Worm (Caenorhabditis elegans): ENCODE measurements around the gene F48G7.10.

The F48G7.10 gene

ce11 chrV:628527-628926 lies 6.2 kb downstream of the F48G7.10 start, which contains the start of gene F48G7.9:
Gene F48G7.9 (minus strand): TSS chrV:628627.
- no peak for TF ChIP-seq pha-2 (tag; optimal IDR thresholded peaks at IDR 0.05)
- TF ChIP-seq hlh-8 (tag; optimal IDR thresholded peaks at IDR 0.05), result no peak
- TF ChIP-seq che-1 (tag; optimal IDR thresholded peaks at IDR 0.05), result no peak
- TF ChIP-seq fkh-6 (tag; optimal IDR thresholded peaks at IDR 0.05), result no peak
- TF ChIP-seq ceh-34 (tag; optimal IDR thresholded peaks at IDR 0.05), result no peak
- no peak for TF ChIP-seq ceh-48 (tag; optimal IDR thresholded peaks at IDR 0.05)
- no peak for TF ChIP-seq hlh-6 (tag; optimal IDR thresholded peaks at IDR 0.05)
- no peak for TF ChIP-seq ceh-30 (tag; optimal IDR thresholded peaks at IDR 0.05)
- TF ChIP-seq npax-4 (tag; optimal IDR thresholded peaks at IDR 0.05), result no peak
- no peak for TF ChIP-seq K02D7.2 (tag; optimal IDR thresholded peaks at IDR 0.05)
- no peak for TF ChIP-seq pag-3 (tag; optimal IDR thresholded peaks at IDR 0.05; ENCODE audit: borderline replicate concordance)
- no peak for TF ChIP-seq zip-5 (tag; optimal IDR thresholded peaks at IDR 0.05)
- TF ChIP-seq sdc-2 (tag; optimal IDR thresholded peaks at IDR 0.05), result no peak
- TF ChIP-seq C38D4.7 (GFP tag; optimal IDR thresholded peaks at IDR 0.05), result no peak
- TF ChIP-seq elt-4 (tag; optimal IDR thresholded peaks at IDR 0.05), result no peak
- TF ChIP-seq rnt-1 (tag; optimal IDR thresholded peaks at IDR 0.05), result no peak
- TF ChIP-seq lim-6 (tag; optimal IDR thresholded peaks at IDR 0.05), result no peak
- TF ChIP-seq syd-9 (tag; optimal IDR thresholded peaks at IDR 0.05), result no peak
- no peak for TF ChIP-seq C08G9.2 (tag; optimal IDR thresholded peaks at IDR 0.05)

- TF ChIP-seq ceh-45 (GFP tag; IDR thresholded peaks at IDR 0.05) (no peak), fkh-6 (tag; optimal IDR thresholded peaks at IDR 0.05) (no peak), C08G9.2 (tag; optimal IDR thresholded peaks at IDR 0.05) (no peak), hlh-13 (GFP tag; optimal IDR thresholded peaks at IDR 0.05) (no peak), sox-4 (tag; optimal IDR thresholded peaks at IDR 0.05) (no peak)
Observed at ce11 chrV:627585-627984, 7.2 kb downstream of the F48G7.10 start, which contains the start of gene F48G7.8. Gene F48G7.8 (minus strand): TSS chrV:627685.

- no peak for TF ChIP-seq ceh-45 (GFP tag; IDR thresholded peaks at IDR 0.05)
- no peak for TF ChIP-seq T23F11.4 (GFP tag; optimal IDR thresholded peaks at IDR 0.05)
- TF ChIP-seq unc-86 (tag; optimal IDR thresholded peaks at IDR 0.05), result no peak
- TF ChIP-seq gmeb-2 (tag; optimal IDR thresholded peaks at IDR 0.05), result no peak
- TF ChIP-seq Y22D7AL.16 (tag; optimal IDR thresholded peaks at IDR 0.05), result no peak
- no peak for TF ChIP-seq pqm-1 (tag; optimal IDR thresholded peaks at IDR 0.05)
- TF ChIP-seq ceh-24 (tag; optimal IDR thresholded peaks at IDR 0.05), result no peak
- TF ChIP-seq ets-4 (tag; optimal IDR thresholded peaks at IDR 0.05), result no peak
- no peak for TF ChIP-seq pha-2 (tag; optimal IDR thresholded peaks at IDR 0.05)
- TF ChIP-seq che-1 (tag; optimal IDR thresholded peaks at IDR 0.05), result no peak
- no peak for TF ChIP-seq ztf-16 (tag; optimal IDR thresholded peaks at IDR 0.05)
- TF ChIP-seq npax-4 (tag; optimal IDR thresholded peaks at IDR 0.05), result no peak
Observed at ce11 chrV:626321-626720, 8.4 kb downstream of the F48G7.10 start, which contains the start of gene F48G7.7. Gene F48G7.7 (minus strand): TSS chrV:626421.

ce11 chrV:624922-625321 lies 9.8 kb downstream of the F48G7.10 start, which contains the start of gene srt-17:
Gene srt-17 (minus strand): TSS chrV:625022.
- TF ChIP-seq ets-4 (tag; optimal IDR thresholded peaks at IDR 0.05) (no peak), sox-4 (tag; optimal IDR thresholded peaks at IDR 0.05) (no peak), rnt-1 (tag; optimal IDR thresholded peaks at IDR 0.05) (no peak), nhr-11 (tag; optimal IDR thresholded peaks at IDR 0.05) (no peak), ceh-34 (tag; optimal IDR thresholded peaks at IDR 0.05) (no peak), sdc-2 (tag; optimal IDR thresholded peaks at IDR 0.05) (no peak), pha-2 (tag; optimal IDR thresholded peaks at IDR 0.05) (no peak), gmeb-2 (tag; optimal IDR thresholded peaks at IDR 0.05) (no peak), T23F11.4 (GFP tag; optimal IDR thresholded peaks at IDR 0.05) (no peak), pax-1 (tag; optimal IDR thresholded peaks at IDR 0.05) (no peak), lim-6 (tag; optimal IDR thresholded peaks at IDR 0.05) (no peak), hlh-15 (tag; optimal IDR thresholded peaks at IDR 0.05) (no peak), hlh-13 (GFP tag; optimal IDR thresholded peaks at IDR 0.05) (no peak), ref-2 (tag; optimal IDR thresholded peaks at IDR 0.05) (no peak)

ce11 chrV:622902-623301 lies 11.9 kb downstream of the F48G7.10 start, which contains the start of gene F48G7.5:
Gene F48G7.5 (minus strand): TSS chrV:622935.
- TF ChIP-seq zip-5 (tag; optimal IDR thresholded peaks at IDR 0.05) (no peak), che-1 (tag; optimal IDR thresholded peaks at IDR 0.05) (no peak), npax-4 (tag; optimal IDR thresholded peaks at IDR 0.05) (no peak), ttx-3 (tag; optimal IDR thresholded peaks at IDR 0.05) (no peak), pax-1 (tag; optimal IDR thresholded peaks at IDR 0.05) (no peak), nfya-1 (tag; optimal IDR thresholded peaks at IDR 0.05) (no peak), ahr-1 (tag; optimal IDR thresholded peaks at IDR 0.05) (no peak), tbx-7 (tag; optimal IDR thresholded peaks at IDR 0.05) (no peak), nhr-11 (tag; optimal IDR thresholded peaks at IDR 0.05) (no peak), unc-3 (GFP tag; conservative IDR thresholded peaks at IDR 0.05) (no peak), unc-3 (tag; optimal IDR thresholded peaks at IDR 0.05) (no peak), fkh-10 (GFP tag; optimal IDR thresholded peaks at IDR 0.05) (no peak), Y22D7AL.16 (tag; optimal IDR thresholded peaks at IDR 0.05) (no peak), pros-1 (tag; optimal IDR thresholded peaks at IDR 0.05) (no peak)
